Worm (Caenorhabditis elegans) whole organism, L3 larva: ENCODE data around the gene ugt-15.

Experiments
- R02D3.7 ChIP-seq: fragments of 150-350 bp; optimal IDR thresholded peaks from 2 replicates; lab custom pipeline; 2014; ENCODE audit warnings: missing biosample characterization, missing genetic modification characterization
- ZK546.5 ChIP-seq: sonication (generic microtip); optimal IDR thresholded peaks from 2 replicates; lab custom pipeline; 2017; ENCODE audit warnings: missing biosample characterization, missing genetic modification characterization
- aly-2 ChIP-seq: fragments of 150-350 bp; optimal IDR thresholded peaks from 2 replicates; lab custom pipeline; 2014; ENCODE audit warnings: missing biosample characterization, missing genetic modification characterization
- ama-1 ChIP-seq: fragments of 150-350 bp; optimal IDR thresholded peaks from 2 replicates; lab custom pipeline; 2018
- ceh-28 ChIP-seq: fragments of 150-350 bp; optimal IDR thresholded peaks from 2 replicates; lab custom pipeline; 2014; ENCODE audit warnings: missing biosample characterization, missing genetic modification reagents, missing genetic modification characterization
- daf-12 ChIP-seq: fragments of 150-350 bp; optimal IDR thresholded peaks from 2 replicates; lab custom pipeline; 2014; ENCODE audit warnings: missing biosample characterization, missing genetic modification reagents, missing genetic modification characterization
- egl-27 ChIP-seq: sonication (generic microtip); optimal IDR thresholded peaks from 4 replicates; lab custom pipeline; 2017; ENCODE audit warnings: missing biosample characterization, missing genetic modification reagents, missing genetic modification characterization
- elt-2 ChIP-seq: sonication (generic microtip); optimal IDR thresholded peaks from 2 replicates; lab custom pipeline; 2016; ENCODE audit warnings: missing genetic modification reagents, mild to moderate bottlenecking, missing genetic modification characterization, missing compliant biosample characterization
- elt-3 ChIP-seq, 3 experiments: fragments of 150-350 bp in 1 of 3; sonication (generic microtip) in 2 of 3; optimal IDR thresholded peaks; 2 replicates in 2 of 3; 4 replicates in 1 of 3; lab custom pipeline; 2014 to 2017; ENCODE audit warnings: missing biosample characterization in 3 of 3, missing genetic modification characterization in 3 of 3
- eor-1 ChIP-seq, 2 experiments: fragments of 150-350 bp; optimal IDR thresholded peaks; 2 replicates each; lab custom pipeline; 2014 to 2018; ENCODE audit warnings: missing biosample characterization in 2 of 2, missing genetic modification characterization in 2 of 2
- fkh-10 ChIP-seq: sonication (generic microtip); optimal IDR thresholded peaks from 2 replicates; lab custom pipeline; 2017; ENCODE audit warnings: missing biosample characterization, missing genetic modification reagents, missing genetic modification characterization
- fos-1 ChIP-seq: fragments of 150-350 bp; optimal IDR thresholded peaks from 2 replicates; lab custom pipeline; 2014; ENCODE audit warnings: missing biosample characterization, missing genetic modification characterization
- hmg-11 ChIP-seq: sonication (generic microtip); optimal IDR thresholded peaks from 2 replicates; lab custom pipeline; 2016; ENCODE audit warnings: missing genetic modification characterization, missing compliant biosample characterization
- jun-1 ChIP-seq: fragments of 150-350 bp; optimal IDR thresholded peaks from 2 replicates; lab custom pipeline; 2014; ENCODE audit warnings: missing biosample characterization, missing genetic modification reagents, missing genetic modification characterization
- lin-15B ChIP-seq: fragments of 150-350 bp; optimal IDR thresholded peaks from 2 replicates; lab custom pipeline; 2014; ENCODE audit warnings: missing biosample characterization, missing genetic modification characterization
- lin-39 ChIP-seq: fragments of 150-350 bp; optimal IDR thresholded peaks from 2 replicates; lab custom pipeline; 2018; ENCODE audit warnings: missing biosample characterization, missing genetic modification reagents, missing genetic modification characterization
- lsy-12 ChIP-seq: sonication (generic microtip); optimal IDR thresholded peaks from 2 replicates; lab custom pipeline; 2016; ENCODE audit warnings: mild to moderate bottlenecking, missing genetic modification characterization, missing compliant biosample characterization
- mdl-1 ChIP-seq: fragments of 150-350 bp; optimal IDR thresholded peaks from 2 replicates; lab custom pipeline; 2014; ENCODE audit warnings: missing biosample characterization, missing genetic modification characterization
- nfya-1 ChIP-seq: sonication (generic microtip); optimal IDR thresholded peaks from 2 replicates; lab custom pipeline; 2017; ENCODE audit warnings: missing genetic modification characterization, mild to moderate bottlenecking, missing compliant biosample characterization, antibody characterized with exemption, moderate library complexity; ENCODE audit not compliant: insufficient read depth
- nhr-23 ChIP-seq: fragments of 150-350 bp; optimal IDR thresholded peaks from 2 replicates; lab custom pipeline; 2014; ENCODE audit warnings: missing biosample characterization, missing genetic modification reagents, missing genetic modification characterization
- nhr-25 ChIP-seq: sonication (generic microtip); optimal IDR thresholded peaks from 2 replicates; lab custom pipeline; 2017; ENCODE audit warnings: missing biosample characterization, missing genetic modification characterization
- nhr-28 ChIP-seq: fragments of 150-350 bp; optimal IDR thresholded peaks from 2 replicates; lab custom pipeline; 2014; ENCODE audit warnings: missing biosample characterization, missing genetic modification characterization
- nhr-67 ChIP-seq: fragments of 150-350 bp; optimal IDR thresholded peaks from 2 replicates; lab custom pipeline; 2014; ENCODE audit warnings: missing biosample characterization, missing genetic modification characterization
- nhr-76 ChIP-seq: fragments of 150-350 bp; sonication (generic microtip); optimal IDR thresholded peaks from 5 replicates; lab custom pipeline; 2014; ENCODE audit warnings: missing biosample characterization, missing genetic modification characterization
- pqm-1 ChIP-seq: fragments of 150-350 bp; optimal IDR thresholded peaks from 2 replicates; lab custom pipeline; 2017; ENCODE audit warnings: missing biosample characterization, missing genetic modification characterization, inconsistent platforms
- skn-1 ChIP-seq: fragments of 150-350 bp; optimal IDR thresholded peaks from 2 replicates; lab custom pipeline; 2014; ENCODE audit warnings: missing biosample characterization, missing genetic modification characterization
- unc-39 ChIP-seq: sonication (generic microtip); optimal IDR thresholded peaks from 4 replicates; lab custom pipeline; 2017; ENCODE audit warnings: missing biosample characterization, missing genetic modification characterization
- unc-62 ChIP-seq: fragments of 150-350 bp; sonication (generic microtip); optimal IDR thresholded peaks from 4 replicates; lab custom pipeline; 2014; ENCODE audit warnings: missing biosample characterization, missing genetic modification reagents, missing genetic modification characterization
- zag-1 ChIP-seq: fragments of 150-350 bp; optimal IDR thresholded peaks from 2 replicates; lab custom pipeline; 2014; ENCODE audit warnings: missing biosample characterization, missing genetic modification characterization
- ztf-11 ChIP-seq: fragments of 150-350 bp; optimal IDR thresholded peaks from 2 replicates; lab custom pipeline; 2014; ENCODE audit warnings: missing biosample characterization, missing genetic modification characterization
- ztf-4 ChIP-seq: fragments of 150-350 bp; optimal IDR thresholded peaks from 2 replicates; lab custom pipeline; 2014; ENCODE audit warnings: missing biosample characterization, missing genetic modification characterization

Gene ugt-15

DNA sequence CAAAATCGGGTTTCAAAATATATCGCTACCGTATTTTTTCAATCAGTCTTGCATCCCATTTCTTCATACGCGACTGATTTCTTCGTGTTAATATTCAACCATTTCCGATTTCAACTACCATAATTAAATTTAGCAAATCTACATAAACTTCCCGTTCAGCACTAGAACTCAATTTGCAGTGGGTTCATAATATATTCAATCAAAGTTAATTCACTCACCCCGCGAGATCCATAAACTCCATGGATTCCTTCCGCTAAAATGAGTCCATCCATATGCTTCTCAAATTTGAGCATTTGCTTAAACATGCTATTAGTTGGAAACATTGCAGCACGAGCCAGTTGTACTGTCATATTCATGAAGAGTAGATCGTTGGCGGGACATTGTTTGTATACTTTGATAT is 8.8 kb upstream of the ugt-15 start:
- TF ChIP-seq ztf-4 (tag; lab: Kevin White, UChicago) (no peak), lsy-12 (tag; lab: Kevin White, UChicago) (no peak), lin-39 (no peak), ztf-11 (tag; lab: Kevin White, UChicago) (no peak), fkh-10 (GFP tag; lab: Kevin White, UChicago) (no peak), egl-27 (tag; lab: Kevin White, UChicago) (no peak), eor-1 (tag; optimal IDR thresholded peaks at IDR 0.05; lab: Kevin White, UChicago) (no peak), hmg-11 (tag; lab: Kevin White, UChicago) (no peak), ZK546.5 (tag; lab: Kevin White, UChicago) (no peak)
- TF ChIP-seq, all 47 proteins: peak for 0

- TF ChIP-seq fkh-10 (GFP tag; lab: Kevin White, UChicago) (peak; percentile 25), lin-39 (peak; percentile 84), ama-1 (lab: Kevin White, UChicago) (peak; percentile 24), mdl-1 (tag; lab: Kevin White, UChicago) (peak; percentile 36), lin-15B (tag; lab: Kevin White, UChicago) (peak; percentile 21), nfya-1 (tag; lab: Kevin White, UChicago) (peak; percentile 73), pqm-1 (tag; lab: Kevin White, UChicago) (no peak), egl-27 (tag; lab: Kevin White, UChicago) (no peak)
Measured at ce11 chrV:12819155-12819554, 8.2 kb upstream of the ugt-15 start.

- TF ChIP-seq skn-1 (no peak), ztf-4 (tag; lab: Kevin White, UChicago) (no peak), ceh-28 (no peak), pqm-1 (tag; lab: Kevin White, UChicago) (peak; percentile 68), nhr-28 (tag; lab: Kevin White, UChicago) (no peak), unc-39 (no peak), elt-2 (tag; lab: Kevin White, UChicago) (peak; percentile 31), zag-1 (tag; lab: Kevin White, UChicago) (no peak), fos-1 (tag; lab: Kevin White, UChicago) (no peak), daf-12 (tag; lab: Kevin White, UChicago) (no peak), nfya-1 (tag; lab: Kevin White, UChicago) (no peak), egl-27 (tag; lab: Kevin White, UChicago) (no peak), ama-1 (lab: Kevin White, UChicago) (no peak), elt-3 (tag; optimal IDR thresholded peaks at IDR 0.05; lab: Kevin White, UChicago) (no peak), nhr-23 (tag; lab: Kevin White, UChicago) (no peak), nhr-67 (no peak), jun-1 (tag; lab: Kevin White, UChicago) (peak; percentile 65)
Measured at ce11 chrV:12819792-12820453, 7.4 kb upstream of the ugt-15 start, which contains the start of the genes ZC443.4 and ugt-18. TSS of gene ZC443.4 (minus strand) at chrV:12819886. TSS of gene ugt-18 (plus strand) at chrV:12820260.

DNA sequence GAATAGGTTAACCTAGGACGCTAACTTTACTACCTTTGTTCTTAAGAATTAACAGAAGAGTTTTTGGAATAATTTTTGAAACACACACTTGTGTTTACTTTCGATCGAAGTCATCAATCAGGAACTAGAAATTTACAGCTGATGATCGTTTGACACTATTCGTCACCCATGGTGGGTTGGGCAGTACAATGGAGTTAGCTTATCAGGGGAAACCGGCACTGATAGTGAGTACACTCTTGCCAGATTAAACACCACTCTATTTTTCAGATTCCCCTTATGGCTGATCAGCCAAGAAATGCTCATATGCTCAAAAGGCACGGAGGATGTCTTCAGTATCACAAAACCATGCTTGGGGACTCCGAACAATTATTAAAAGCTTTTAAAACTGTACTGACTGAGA is 5.3 kb upstream of the ugt-15 start:
- TF ChIP-seq nfya-1 (tag; lab: Kevin White, UChicago) (no peak), pqm-1 (tag; lab: Kevin White, UChicago) (peak; percentile 89), elt-2 (tag; lab: Kevin White, UChicago) (peak; percentile 77), jun-1 (tag; lab: Kevin White, UChicago) (peak; percentile 26), R02D3.7 (no peak)
- TF ChIP-seq, all 47 proteins: peak for 3

ce11 chrV:12824777-12825176 is 2.5 kb upstream of the ugt-15 start, which contains the start of gene ugt-16:
TSS of gene ugt-16 (plus strand) at chrV:12825024.
- TF ChIP-seq elt-2 (tag; lab: Kevin White, UChicago) (peak; percentile 71), pqm-1 (tag; lab: Kevin White, UChicago) (peak; percentile 53), ceh-28 (no peak), daf-12 (tag; lab: Kevin White, UChicago) (no peak)

DNA sequence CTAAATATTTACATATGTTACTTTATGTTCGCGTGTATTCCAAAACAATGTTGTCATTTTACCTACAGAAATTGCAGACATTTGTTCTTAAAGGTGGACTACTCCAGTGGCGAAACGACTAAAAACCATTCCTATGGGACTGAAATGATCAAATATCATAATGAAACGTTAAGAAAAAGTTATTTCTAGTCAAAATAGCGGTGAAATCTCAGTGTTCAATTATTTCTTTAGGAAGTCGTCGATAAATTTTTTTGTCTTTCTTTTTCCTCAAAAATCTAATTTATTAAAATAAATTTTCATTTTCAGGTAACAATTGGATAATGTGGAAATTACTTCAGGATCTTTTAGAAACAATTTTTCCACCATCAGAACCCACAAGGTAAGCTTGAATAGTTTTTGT is 8.1 kb downstream of the ugt-15 start, which contains the start of gene C44H9.4:
TSS of gene C44H9.4 (plus strand) at position 301 of the 400 bp plus-strand sequence.
- TF ChIP-seq eor-1 (tag; optimal IDR thresholded peaks at IDR 0.05; lab: Kevin White, UChicago): no peak
- TF ChIP-seq aly-2 (tag; lab: Kevin White, UChicago): no peak
- no peak for TF ChIP-seq nhr-25 (tag; lab: Kevin White, UChicago)
- TF ChIP-seq nhr-76 (tag; lab: Kevin White, UChicago): no peak
- no peak for TF ChIP-seq lin-39
- TF ChIP-seq ztf-11 (tag; lab: Kevin White, UChicago): no peak
- TF ChIP-seq unc-62: no peak
